Worm (Caenorhabditis elegans) whole organism, late embryonic: Measurements from ENCODE around the gene W08F4.13.
"Not testable (repeated sequence)": the region's sequence is repeated elsewhere in the genome, so short reads cannot be mapped to it uniquely, and the experiment has no call there.

Experiments used
- F13H6.1 ChIP-seq: sonication (generic microtip); optimal IDR thresholded peaks from 2 replicates; lab custom pipeline; 2016; ENCODE audit warnings: missing genetic modification characterization, missing compliant biosample characterization
- K02D7.2 ChIP-seq: sonication (generic microtip); optimal IDR thresholded peaks from 2 replicates; lab custom pipeline; 2017; ENCODE audit warnings: mild to moderate bottlenecking, missing genetic modification characterization, missing compliant biosample characterization
- K09A11.1 ChIP-seq: sonication (generic microtip); optimal IDR thresholded peaks from 2 replicates; lab custom pipeline; 2017; ENCODE audit warnings: antibody characterized with exemption, mild to moderate bottlenecking, missing genetic modification characterization, missing compliant biosample characterization; ENCODE audit not compliant: insufficient read depth
- T23F11.4 ChIP-seq: fragments of 200-800 bp; sonication (Bioruptor generic); optimal IDR thresholded peaks from 2 replicates; lab custom pipeline; 2018; ENCODE audit warnings: mild to moderate bottlenecking, missing genetic modification characterization, missing compliant biosample characterization
- Y22D7AL.16 ChIP-seq: sonication (generic microtip); optimal IDR thresholded peaks from 2 replicates; lab custom pipeline; 2016; ENCODE audit warnings: missing genetic modification characterization, missing compliant biosample characterization
- ama-1 ChIP-seq: fragments of 150-350 bp; optimal IDR thresholded peaks from 2 replicates; lab custom pipeline; 2014
- ceh-22 ChIP-seq: sonication (generic microtip); optimal IDR thresholded peaks from 2 replicates; lab custom pipeline; 2017; ENCODE audit warnings: missing biosample characterization, missing genetic modification characterization
- ceh-24 ChIP-seq: sonication (generic microtip); optimal IDR thresholded peaks from 2 replicates; lab custom pipeline; 2016; ENCODE audit warnings: mild to moderate bottlenecking, missing genetic modification characterization, missing compliant biosample characterization
- ceh-30 ChIP-seq: fragments of 150-350 bp; optimal IDR thresholded peaks from 2 replicates; lab custom pipeline; 2014; ENCODE audit warnings: missing biosample characterization, missing genetic modification characterization
- ceh-45 ChIP-seq: fragments of 200-800 bp; sonication (Bioruptor generic); IDR thresholded peaks from 2 replicates; pipeline ENCODE4 v1.3.6; 2022; ENCODE audit warnings: missing genetic modification reagents, missing genetic modification characterization, missing compliant biosample characterization
- ceh-48 ChIP-seq: sonication (generic microtip); optimal IDR thresholded peaks from 2 replicates; lab custom pipeline; 2016; ENCODE audit warnings: missing genetic modification characterization, inconsistent platforms, missing compliant biosample characterization
- ceh-9 ChIP-seq: sonication (generic microtip); optimal IDR thresholded peaks from 2 replicates; lab custom pipeline; 2016; ENCODE audit warnings: mild to moderate bottlenecking, missing genetic modification characterization, inconsistent platforms, missing compliant biosample characterization
- dve-1 ChIP-seq: sonication (generic microtip); optimal IDR thresholded peaks from 2 replicates; lab custom pipeline; 2017; ENCODE audit warnings: antibody characterized with exemption, mild to moderate bottlenecking, missing genetic modification characterization, missing compliant biosample characterization
- elt-2 ChIP-seq: sonication (generic microtip); optimal IDR thresholded peaks from 2 replicates; lab custom pipeline; 2016; ENCODE audit warnings: missing genetic modification reagents, missing genetic modification characterization, missing compliant biosample characterization
- elt-4 ChIP-seq: sonication (generic microtip); optimal IDR thresholded peaks from 2 replicates; lab custom pipeline; 2016; ENCODE audit warnings: missing genetic modification characterization, missing compliant biosample characterization
- ets-4 ChIP-seq: sonication (generic microtip); optimal IDR thresholded peaks from 2 replicates; lab custom pipeline; 2016; ENCODE audit warnings: missing genetic modification characterization, missing compliant biosample characterization
- eyg-1 ChIP-seq: sonication (generic microtip); optimal IDR thresholded peaks from 2 replicates; lab custom pipeline; 2016; ENCODE audit warnings: missing genotype, missing genetic modification characterization, missing compliant biosample characterization
- hlh-13 ChIP-seq: fragments of 200-800 bp; sonication (Bioruptor generic); optimal IDR thresholded peaks from 2 replicates; lab custom pipeline; 2018; ENCODE audit warnings: mild to moderate bottlenecking, missing genetic modification characterization, missing compliant biosample characterization
- hlh-15 ChIP-seq: sonication (generic microtip); optimal IDR thresholded peaks from 2 replicates; lab custom pipeline; 2016; ENCODE audit warnings: missing genetic modification characterization, missing compliant biosample characterization
- hlh-8 ChIP-seq: sonication (generic microtip); optimal IDR thresholded peaks from 2 replicates; lab custom pipeline; 2016; ENCODE audit warnings: missing genotype, missing genetic modification characterization, missing compliant biosample characterization
- lim-6 ChIP-seq: sonication (generic microtip); optimal IDR thresholded peaks from 2 replicates; lab custom pipeline; 2016; ENCODE audit warnings: missing genetic modification characterization, missing compliant biosample characterization
- lin-11 ChIP-seq: fragments of 200-800 bp; sonication (Bioruptor generic); optimal IDR thresholded peaks from 2 replicates; lab custom pipeline; 2018; ENCODE audit warnings: mild to moderate bottlenecking, missing genetic modification characterization, missing compliant biosample characterization
- mec-3 ChIP-seq: sonication (generic microtip); optimal IDR thresholded peaks from 2 replicates; lab custom pipeline; 2016; ENCODE audit warnings: borderline replicate concordance, missing genetic modification characterization, missing compliant biosample characterization
- nfya-1 ChIP-seq: sonication (generic microtip); optimal IDR thresholded peaks from 2 replicates; lab custom pipeline; 2017; ENCODE audit warnings: missing genetic modification characterization, mild to moderate bottlenecking, missing compliant biosample characterization, antibody characterized with exemption, moderate library complexity
- npax-4 ChIP-seq: sonication (generic microtip); optimal IDR thresholded peaks from 2 replicates; lab custom pipeline; 2016; ENCODE audit warnings: missing genetic modification characterization, missing compliant biosample characterization
- odd-2 ChIP-seq: sonication (generic microtip); optimal IDR thresholded peaks from 2 replicates; lab custom pipeline; 2017; ENCODE audit warnings: antibody characterized with exemption, mild to moderate bottlenecking, missing genetic modification characterization, missing compliant biosample characterization
- pag-3 ChIP-seq: sonication (generic microtip); optimal IDR thresholded peaks from 2 replicates; lab custom pipeline; 2016; ENCODE audit warnings: missing compliant biosample characterization, missing genetic modification characterization, borderline replicate concordance
- pat-9 ChIP-seq: fragments of 200-800 bp; sonication (Bioruptor generic); optimal IDR thresholded peaks from 2 replicates; lab custom pipeline; 2018; ENCODE audit warnings: mild to moderate bottlenecking, missing genetic modification characterization, moderate library complexity, missing compliant biosample characterization
- pax-1 ChIP-seq: fragments of 150-350 bp; optimal IDR thresholded peaks from 2 replicates; lab custom pipeline; 2014; ENCODE audit warnings: missing biosample characterization, missing genetic modification characterization
- pha-4 ChIP-seq: fragments of 150-350 bp; optimal IDR thresholded peaks from 2 replicates; lab custom pipeline; 2018; ENCODE audit warnings: missing biosample characterization, missing genetic modification reagents, missing genetic modification characterization
- rnt-1 ChIP-seq: sonication (generic microtip); optimal IDR thresholded peaks from 2 replicates; lab custom pipeline; 2016; ENCODE audit warnings: missing genetic modification characterization, missing compliant biosample characterization
- sox-4 ChIP-seq: sonication (generic microtip); optimal IDR thresholded peaks from 2 replicates; lab custom pipeline; 2017; ENCODE audit warnings: mild to moderate bottlenecking, missing genetic modification characterization, inconsistent platforms, missing compliant biosample characterization
- ttx-3 ChIP-seq: sonication (generic microtip); optimal IDR thresholded peaks from 2 replicates; lab custom pipeline; 2016; ENCODE audit warnings: missing genetic modification reagents, missing genetic modification characterization, missing compliant biosample characterization
- unc-3 ChIP-seq, 2 experiments: fragments of 200-800 bp in 1 of 2; sonication (Bioruptor generic) in 1 of 2; sonication (generic microtip) in 1 of 2; conservative IDR thresholded peaks in 1 of 2; optimal IDR thresholded peaks in 1 of 2; 2 replicates each; pipeline versions ENCODE4 v1.3.6 to Lab custom; 2016 to 2022; ENCODE audit warnings: missing compliant biosample characterization in 2 of 2, missing genetic modification characterization in 2 of 2, missing genetic modification reagents in 1 of 2
- unc-42 ChIP-seq: sonication (generic microtip); optimal IDR thresholded peaks from 2 replicates; lab custom pipeline; 2016; ENCODE audit warnings: missing genotype, missing genetic modification characterization, missing compliant biosample characterization
- unc-55 ChIP-seq: sonication (generic microtip); optimal IDR thresholded peaks from 2 replicates; lab custom pipeline; 2017; ENCODE audit warnings: missing biosample characterization, missing genetic modification reagents, missing genetic modification characterization
- zip-5 ChIP-seq: sonication (generic microtip); optimal IDR thresholded peaks from 2 replicates; lab custom pipeline; 2016; ENCODE audit warnings: missing genetic modification characterization, missing compliant biosample characterization
- ztf-16 ChIP-seq: sonication (generic microtip); optimal IDR thresholded peaks from 2 replicates; lab custom pipeline; 2017; ENCODE audit warnings: missing genetic modification characterization, missing compliant biosample characterization

W08F4.13 gene

ce11 chrII:584321-584848, at the start of gene W08F4.13, which contains the start of gene W08F4.12:
TSS of gene W08F4.13 (plus strand) at chrII:584798.
TSS of gene W08F4.12 (minus strand) at chrII:584421.
- no peak for TF ChIP-seq hlh-8
- TF ChIP-seq odd-2 = no peak
- no peak for TF ChIP-seq ceh-9 (tag; lab: Kevin White, UChicago)
- no peak for TF ChIP-seq dve-1 (tag; lab: Kevin White, UChicago)
- TF ChIP-seq ttx-3 (tag; lab: Kevin White, UChicago) = no peak
- TF ChIP-seq ceh-24 = no peak
- no peak for TF ChIP-seq zip-5 (tag; lab: Kevin White, UChicago)
- TF ChIP-seq ets-4 (tag; lab: Kevin White, UChicago) = no peak
- no peak for TF ChIP-seq ceh-45 (GFP tag; lab: Robert Waterston, UW)
- no peak for TF ChIP-seq ceh-22 (tag; lab: Kevin White, UChicago)
- no peak for TF ChIP-seq hlh-13
- no peak for TF ChIP-seq elt-2
- TF ChIP-seq elt-4 (tag; lab: Kevin White, UChicago) = no peak
- TF ChIP-seq mec-3 (tag; lab: Kevin White, UChicago) = no peak
- no peak for TF ChIP-seq K02D7.2 (tag; lab: Kevin White, UChicago)

DNA sequence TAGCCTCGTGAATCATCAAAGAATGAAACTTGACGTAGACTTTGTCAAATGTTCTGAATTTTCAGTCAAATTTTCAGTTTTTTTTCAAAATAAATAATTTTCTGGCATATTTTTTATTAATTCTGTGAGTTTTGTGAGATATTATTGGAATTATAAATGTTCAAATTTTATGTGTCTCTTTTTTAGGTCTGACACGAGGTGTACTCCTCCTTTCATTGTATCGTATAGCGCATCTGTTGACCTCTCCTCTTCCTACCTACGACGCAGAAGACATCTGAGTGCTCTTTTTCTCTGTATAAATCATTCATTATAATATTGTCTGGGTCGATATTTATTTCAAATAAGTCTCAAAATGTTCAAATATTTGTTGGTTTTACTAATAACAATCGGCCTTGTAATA, 49.4 kb upstream of the W08F4.13 start, which contains the start of gene T27A1.3:
T27A1.3 (plus strand) TSS at position 301 of the 400 bp plus-strand sequence.
- not testable (repeated sequence) for TF ChIP-seq unc-42, ztf-16, lim-6 (tag; lab: Kevin White, UChicago)

DNA sequence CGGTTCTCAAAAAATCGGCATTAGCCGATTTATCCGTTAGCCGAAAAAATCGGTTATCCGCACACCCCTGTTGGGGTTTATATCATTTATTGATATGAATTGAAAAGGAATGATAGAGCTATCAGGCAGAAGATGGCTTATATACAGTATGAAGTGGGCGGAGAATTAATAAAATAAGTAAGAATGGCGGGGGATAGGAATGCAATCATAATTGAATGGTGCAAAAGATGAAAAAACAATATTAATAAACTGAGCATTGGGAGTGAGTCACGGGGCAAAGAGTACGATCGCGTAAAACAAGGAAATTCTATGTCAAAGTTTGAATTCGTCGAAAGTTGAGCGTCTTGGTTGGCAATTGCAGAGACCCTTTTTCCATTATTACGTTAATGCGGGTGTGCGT, 47.8 kb upstream of the W08F4.13 start, which contains the start of gene T27A1.2:
T27A1.2 (minus strand) TSS at position 101 of the 400 bp plus-strand sequence.
- no peak for TF ChIP-seq ceh-24
- no peak for TF ChIP-seq ztf-16 (tag; lab: Kevin White, UChicago)

ce11 chrII:542416-542815, 42.2 kb upstream of the W08F4.13 start:
- TF ChIP-seq lim-6 (tag; lab: Kevin White, UChicago) (no peak), Y22D7AL.16 (tag; lab: Kevin White, UChicago) (no peak), npax-4 (tag; lab: Kevin White, UChicago) (no peak), nfya-1 (tag; lab: Kevin White, UChicago) (no peak), pax-1 (tag; lab: Kevin White, UChicago) (no peak), rnt-1 (tag; lab: Kevin White, UChicago) (no peak), K09A11.1 (tag; lab: Kevin White, UChicago) (no peak), F13H6.1 (no peak), unc-3 (GFP tag; conservative IDR thresholded peaks at IDR 0.05; lab: Robert Waterston, UW) (no peak), unc-3 (tag; optimal IDR thresholded peaks at IDR 0.05; lab: Kevin White, UChicago) (no peak), sox-4 (tag; lab: Kevin White, UChicago) (no peak), unc-55 (no peak), pag-3 (tag; lab: Kevin White, UChicago) (no peak), pha-4 (tag; lab: Kevin White, UChicago) (no peak), ceh-48 (no peak), ceh-45 (GFP tag; lab: Robert Waterston, UW) (no peak)

- TF ChIP-seq hlh-15 (tag; lab: Kevin White, UChicago) (no peak), Y22D7AL.16 (tag; lab: Kevin White, UChicago) (no peak), dve-1 (tag; lab: Kevin White, UChicago) (no peak), pat-9 (no peak), ceh-22 (tag; lab: Kevin White, UChicago) (no peak), elt-4 (tag; lab: Kevin White, UChicago) (no peak), ceh-30 (tag; lab: Kevin White, UChicago) (no peak), ztf-16 (tag; lab: Kevin White, UChicago) (no peak), ama-1 (lab: Kevin White, UChicago) (no peak), lin-11 (tag; lab: Kevin White, UChicago) (no peak), zip-5 (tag; lab: Kevin White, UChicago) (no peak), eyg-1 (tag; lab: Kevin White, UChicago) (no peak), elt-2 (no peak), hlh-8 (no peak), hlh-13 (no peak), T23F11.4 (GFP tag; lab: Kevin White, UChicago) (no peak)
Observed at ce11 chrII:546405-546804, 38.2 kb upstream of the W08F4.13 start, which contains the start of gene mlt-10. TSS of gene mlt-10 (plus strand) at chrII:546705.
